Worm (Caenorhabditis elegans) whole organism, early embryonic: ENCODE data around the gene E01G4.5.

Source experiments
- F13C5.2 ChIP-seq: sonication (generic microtip); optimal IDR thresholded peaks from 2 replicates; lab custom pipeline; 2017; ENCODE audit warnings: mild to moderate bottlenecking, missing genetic modification characterization, inconsistent platforms, missing compliant biosample characterization
- ama-1 ChIP-seq: fragments of 150-350 bp; optimal IDR thresholded peaks from 2 replicates; lab custom pipeline; 2014
- ceh-13 ChIP-seq: fragments of 200-800 bp; sonication (Bioruptor generic); optimal IDR thresholded peaks from 2 replicates; lab custom pipeline; 2018; ENCODE audit warnings: mild to moderate bottlenecking, missing genetic modification characterization, missing compliant biosample characterization
- flt-1 ChIP-seq: fragments of 200-800 bp; sonication (Bioruptor generic); IDR thresholded peaks from 2 replicates; pipeline ENCODE4 v1.3.6; 2022; ENCODE audit warnings: missing genetic modification characterization, missing compliant biosample characterization
- hnd-1 ChIP-seq: sonication (generic microtip); optimal IDR thresholded peaks from 2 replicates; lab custom pipeline; 2016; ENCODE audit warnings: missing genetic modification characterization, missing compliant biosample characterization
- tbx-11 ChIP-seq: fragments of 200-800 bp; sonication (Bioruptor generic); IDR thresholded peaks from 2 replicates; pipeline ENCODE4 v1.3.6; 2022; ENCODE audit warnings: missing genetic modification characterization, missing compliant biosample characterization
- tra-4 ChIP-seq: sonication (generic microtip); optimal IDR thresholded peaks from 2 replicates; lab custom pipeline; 2017; ENCODE audit warnings: missing genetic modification characterization, missing compliant biosample characterization

DNA sequence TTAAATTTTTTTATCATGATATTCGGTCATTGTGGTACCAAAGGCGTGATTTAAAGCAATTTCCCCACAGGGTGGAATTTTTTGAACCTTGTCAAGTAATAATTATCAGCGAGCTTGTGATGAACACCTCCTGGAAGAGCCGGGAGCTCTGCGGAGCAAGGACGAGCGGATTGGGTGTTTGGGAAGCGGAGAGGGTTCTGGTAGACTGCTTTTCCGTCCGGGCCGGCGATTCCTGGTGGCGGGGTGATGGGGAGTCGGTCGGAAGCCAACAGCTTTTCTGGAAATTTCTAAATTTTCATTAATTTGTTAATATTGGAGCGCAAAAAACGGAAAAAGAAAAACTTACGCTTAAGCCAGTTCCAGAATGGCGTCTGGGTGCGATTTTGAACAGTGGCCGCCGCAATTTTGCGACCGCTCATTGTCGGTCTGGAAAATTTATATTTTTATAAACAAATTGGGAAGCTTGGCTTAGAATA lies 22.0 kb downstream of the E01G4.5 start, which contains the start of gene ndua-7:
- TF ChIP-seq ceh-13 (GFP tag; lab: Kevin White, UChicago) (no peak), tbx-11 (GFP tag; lab: Robert Waterston, UW) (no peak), F13C5.2 (tag; lab: Kevin White, UChicago) (no peak), ama-1 (lab: Kevin White, UChicago) (no peak), hnd-1 (tag; lab: Kevin White, UChicago) (no peak), flt-1 (GFP tag; lab: Robert Waterston, UW) (no peak), tra-4 (tag; lab: Kevin White, UChicago) (no peak)
